Worm (Caenorhabditis elegans): ENCODE results near the gene F28E10.1.

- TF ChIP-seq nhr-237 (tag; optimal IDR thresholded peaks at IDR 0.05) (no peak), ceh-82 (tag; optimal IDR thresholded peaks at IDR 0.05) (no peak), zag-1 (tag; optimal IDR thresholded peaks at IDR 0.05) (no peak), nhr-43 (tag; optimal IDR thresholded peaks at IDR 0.05; ENCODE audit: poor library complexity, severe bottlenecking) (no peak), sea-2 (GFP tag; optimal IDR thresholded peaks at IDR 0.05) (no peak), unc-39 (tag; optimal IDR thresholded peaks at IDR 0.05) (no peak), elt-2 (tag; optimal IDR thresholded peaks at IDR 0.05) (no peak), nhr-11 (tag; optimal IDR thresholded peaks at IDR 0.05) (no peak), skn-1 (tag; optimal IDR thresholded peaks at IDR 0.05) (no peak), nhr-76 (tag; optimal IDR thresholded peaks at IDR 0.05) (no peak), lin-15B (tag; optimal IDR thresholded peaks at IDR 0.05) (no peak), fkh-10 (GFP tag; optimal IDR thresholded peaks at IDR 0.05) (no peak), elt-3 (tag; optimal IDR thresholded peaks at IDR 0.05) (no peak), snpc-4 (tag; optimal IDR thresholded peaks at IDR 0.05) (no peak)
Measured at ce11 chrIV:4639352-4639751, 70.7 kb downstream of the F28E10.1 start.
